Worm (Caenorhabditis elegans) whole organism, L4 larva: Measurements from ENCODE around the gene kel-8.
A peak's percentile ranks its signal among the peaks of the same experiment; 100 is the strongest.

Source experiments
- D1046.2 ChIP-seq: fragments of 200-800 bp; sonication (Bioruptor generic); IDR thresholded peaks from 2 replicates; pipeline ENCODE4 v1.3.6; 2022; ENCODE audit warnings: missing genetic modification characterization, missing compliant biosample characterization
- F10B5.3 ChIP-seq: sonication (generic microtip); optimal IDR thresholded peaks from 2 replicates; lab custom pipeline; 2016; ENCODE audit warnings: mild to moderate bottlenecking, missing genetic modification characterization, missing compliant biosample characterization
- F26F4.8 ChIP-seq: fragments of 200-800 bp; sonication (Bioruptor generic); conservative IDR thresholded peaks from 2 replicates; pipeline ENCODE4 v1.3.6; 2022; ENCODE audit warnings: missing genetic modification characterization, missing compliant biosample characterization
- F37D6.2 ChIP-seq: sonication (generic microtip); optimal IDR thresholded peaks from 2 replicates; lab custom pipeline; 2016; ENCODE audit warnings: mild to moderate bottlenecking, missing genetic modification characterization, missing compliant biosample characterization
- F44E2.7 ChIP-seq: fragments of 200-800 bp; sonication (Bioruptor generic); IDR thresholded peaks from 2 replicates; pipeline ENCODE4 v2.1.2; 2022; ENCODE audit warnings: missing genetic modification characterization, missing compliant biosample characterization
- F49E8.2 ChIP-seq: sonication (generic microtip); optimal IDR thresholded peaks from 2 replicates; lab custom pipeline; 2016; ENCODE audit warnings: missing compliant biosample characterization, mild to moderate bottlenecking, missing genetic modification characterization, borderline replicate concordance
- Y48G9A.11 ChIP-seq: fragments of 200-800 bp; sonication (Bioruptor generic); IDR thresholded peaks from 2 replicates; pipeline ENCODE4 v1.3.6; 2022; ENCODE audit warnings: missing genetic modification reagents, missing genetic modification characterization, missing compliant biosample characterization
- Y5F2A.4 ChIP-seq: fragments of 200-800 bp; sonication (Bioruptor generic); optimal IDR thresholded peaks from 2 replicates; lab custom pipeline; 2018; ENCODE audit warnings: mild to moderate bottlenecking, missing genetic modification characterization, missing compliant biosample characterization
- ZK337.2 ChIP-seq: fragments of 200-800 bp; sonication (Bioruptor generic); IDR thresholded peaks from 2 replicates; pipeline ENCODE4 v1.3.6; 2022; ENCODE audit warnings: missing genetic modification reagents, missing genetic modification characterization, missing compliant biosample characterization
- ZK546.5 ChIP-seq, 2 experiments: sonication (generic microtip); optimal IDR thresholded peaks; 2 replicates each; lab custom pipeline; 2017; ENCODE audit warnings: missing biosample characterization in 2 of 2, missing genetic modification characterization in 2 of 2
- aly-2 ChIP-seq: sonication (generic microtip); optimal IDR thresholded peaks from 2 replicates; lab custom pipeline; 2018; ENCODE audit warnings: missing biosample characterization, missing genetic modification characterization
- arid-1 ChIP-seq: fragments of 200-800 bp; sonication (Bioruptor generic); conservative IDR thresholded peaks from 2 replicates; pipeline ENCODE4 v1.3.6; 2022; ENCODE audit warnings: missing genetic modification reagents, missing genetic modification characterization, missing compliant biosample characterization
- ceh-28 ChIP-seq: fragments of 150-350 bp; optimal IDR thresholded peaks from 2 replicates; lab custom pipeline; 2014; ENCODE audit warnings: missing biosample characterization, missing genetic modification reagents, missing genetic modification characterization
- ceh-44 ChIP-seq: fragments of 200-800 bp; sonication (Bioruptor generic); IDR thresholded peaks from 2 replicates; pipeline ENCODE4 v1.3.6; 2022; ENCODE audit warnings: missing genetic modification reagents, missing genetic modification characterization, missing compliant biosample characterization
- cey-2 ChIP-seq: sonication (generic microtip); optimal IDR thresholded peaks from 3 replicates; lab custom pipeline; 2017; ENCODE audit warnings: missing genetic modification characterization, mild to moderate bottlenecking, missing compliant biosample characterization, antibody characterized with exemption, borderline replicate concordance; ENCODE audit not compliant: insufficient read depth
- daf-16 ChIP-seq, 3 experiments: sonication (generic microtip); optimal IDR thresholded peaks; 2 replicates each; lab custom pipeline; 2016 to 2017; ENCODE audit warnings: missing genetic modification characterization in 3 of 3, missing genetic modification reagents in 3 of 3, mild to moderate bottlenecking in 2 of 3, missing compliant biosample characterization in 2 of 3, missing biosample characterization in 1 of 3, moderate library complexity in 1 of 3
- daf-8 ChIP-seq: fragments of 200-800 bp; sonication (Bioruptor generic); IDR thresholded peaks from 2 replicates; pipeline ENCODE4 v1.3.6; 2022; ENCODE audit warnings: missing genetic modification characterization, missing compliant biosample characterization
- dmd-8 ChIP-seq: fragments of 200-800 bp; sonication (Bioruptor generic); IDR thresholded peaks from 2 replicates; pipeline ENCODE4 v1.3.6; 2022; ENCODE audit warnings: missing genetic modification characterization, missing compliant biosample characterization
- dmd-9 ChIP-seq: fragments of 200-800 bp; sonication (Bioruptor generic); IDR thresholded peaks from 2 replicates; pipeline ENCODE4 v1.3.6; 2022; ENCODE audit warnings: missing genetic modification reagents, missing genetic modification characterization, missing compliant biosample characterization
- dpl-1 ChIP-seq: fragments of 150-350 bp; optimal IDR thresholded peaks from 2 replicates; lab custom pipeline; 2014; ENCODE audit warnings: missing biosample characterization, missing genetic modification reagents, missing genetic modification characterization
- dve-1 ChIP-seq: sonication (generic microtip); optimal IDR thresholded peaks from 2 replicates; lab custom pipeline; 2017; ENCODE audit warnings: antibody characterized with exemption, mild to moderate bottlenecking, missing genetic modification characterization, missing compliant biosample characterization; ENCODE audit not compliant: insufficient read depth
- egl-43 ChIP-seq: fragments of 200-800 bp; sonication (Bioruptor generic); IDR thresholded peaks from 2 replicates; pipeline ENCODE4 v1.3.6; 2022; ENCODE audit warnings: missing genetic modification reagents, missing genetic modification characterization, missing compliant biosample characterization
- fkh-10 ChIP-seq: fragments of 150-350 bp; optimal IDR thresholded peaks from 2 replicates; lab custom pipeline; 2014; ENCODE audit warnings: missing biosample characterization, missing genetic modification reagents, missing genetic modification characterization
- hif-1 ChIP-seq, 2 experiments: sonication (generic microtip); optimal IDR thresholded peaks; 2 replicates each; lab custom pipeline; 2016 to 2017; ENCODE audit warnings: missing compliant biosample characterization in 2 of 2, missing genetic modification characterization in 2 of 2, missing genetic modification reagents in 2 of 2, missing genotype in 2 of 2, mild to moderate bottlenecking in 1 of 2
- hlh-11 ChIP-seq: fragments of 200-800 bp; sonication (Bioruptor generic); optimal IDR thresholded peaks from 2 replicates; lab custom pipeline; 2018; ENCODE audit warnings: mild to moderate bottlenecking, missing genetic modification characterization, missing compliant biosample characterization
- hlh-30 ChIP-seq: sonication (generic microtip); optimal IDR thresholded peaks from 2 replicates; lab custom pipeline; 2017; ENCODE audit warnings: antibody characterized with exemption, mild to moderate bottlenecking, missing genetic modification characterization, missing compliant biosample characterization; ENCODE audit not compliant: insufficient read depth
- lin-13 ChIP-seq: fragments of 150-350 bp; optimal IDR thresholded peaks from 2 replicates; lab custom pipeline; 2014; ENCODE audit warnings: missing biosample characterization, missing genetic modification reagents, missing genetic modification characterization
- lin-15B ChIP-seq: fragments of 150-350 bp; sonication (generic microtip); optimal IDR thresholded peaks from 3 replicates; lab custom pipeline; 2014; ENCODE audit warnings: missing biosample characterization, missing genetic modification characterization
- lir-3 ChIP-seq: sonication (generic microtip); optimal IDR thresholded peaks from 2 replicates; lab custom pipeline; 2016; ENCODE audit warnings: mild to moderate bottlenecking, missing genetic modification characterization, missing compliant biosample characterization
- lsy-2 ChIP-seq, 2 experiments: fragments of 150-350 bp in 1 of 2; sonication (generic microtip) in 1 of 2; optimal IDR thresholded peaks; 2 replicates each; lab custom pipeline; 2014 to 2017; ENCODE audit warnings: missing biosample characterization in 2 of 2, missing genetic modification characterization in 2 of 2
- mdt-29 ChIP-seq: fragments of 200-800 bp; sonication (Bioruptor generic); IDR thresholded peaks from 2 replicates; pipeline ENCODE4 v1.3.6; 2022; ENCODE audit warnings: missing genetic modification reagents, missing genetic modification characterization, missing compliant biosample characterization
- mep-1 ChIP-seq: fragments of 150-350 bp; sonication (generic microtip); optimal IDR thresholded peaks from 3 replicates; lab custom pipeline; 2014; ENCODE audit warnings: missing biosample characterization, missing genetic modification characterization
- mes-2 ChIP-seq: sonication (generic microtip); optimal IDR thresholded peaks from 2 replicates; lab custom pipeline; 2016; ENCODE audit warnings: missing genotype, mild to moderate bottlenecking, missing genetic modification characterization, missing compliant biosample characterization; ENCODE audit not compliant: poor library complexity, severe bottlenecking
- mxl-2 ChIP-seq: fragments of 200-800 bp; sonication (Bioruptor generic); conservative IDR thresholded peaks from 2 replicates; pipeline ENCODE4 v1.3.6; 2022; ENCODE audit warnings: missing genetic modification reagents, missing genetic modification characterization, missing compliant biosample characterization
- nhr-11 ChIP-seq: fragments of 150-350 bp; optimal IDR thresholded peaks from 2 replicates; lab custom pipeline; 2014; ENCODE audit warnings: missing biosample characterization, missing genetic modification characterization
- nhr-237 ChIP-seq: sonication (generic microtip); optimal IDR thresholded peaks from 2 replicates; lab custom pipeline; 2017; ENCODE audit warnings: missing biosample characterization, missing genetic modification characterization
- nhr-28 ChIP-seq: fragments of 150-350 bp; optimal IDR thresholded peaks from 2 replicates; lab custom pipeline; 2014; ENCODE audit warnings: missing biosample characterization, missing genetic modification characterization
- nhr-42 ChIP-seq: fragments of 200-800 bp; sonication (Bioruptor generic); IDR thresholded peaks from 2 replicates; pipeline ENCODE4 v1.3.6; 2022; ENCODE audit warnings: missing genetic modification characterization, missing compliant biosample characterization
- nhr-6 ChIP-seq: fragments of 150-350 bp; optimal IDR thresholded peaks from 2 replicates; lab custom pipeline; 2014; ENCODE audit warnings: missing biosample characterization, missing genetic modification characterization
- pha-4 ChIP-seq, 2 experiments: fragments of 150-350 bp in 1 of 2; fragments of 200-800 bp in 1 of 2; sonication (Bioruptor generic) in 1 of 2; IDR thresholded peaks in 1 of 2; optimal IDR thresholded peaks in 1 of 2; 2 replicates each; pipeline versions ENCODE4 v1.3.6 to Lab custom; 2014 to 2022; ENCODE audit warnings: missing genetic modification characterization in 2 of 2, missing genetic modification reagents in 2 of 2, missing biosample characterization in 1 of 2, missing compliant biosample characterization in 1 of 2
- rbr-2 ChIP-seq: sonication (generic microtip); optimal IDR thresholded peaks from 2 replicates; lab custom pipeline; 2016; ENCODE audit warnings: missing genotype, missing genetic modification characterization, missing compliant biosample characterization
- saeg-2 ChIP-seq: fragments of 200-800 bp; sonication (Bioruptor generic); IDR thresholded peaks from 2 replicates; pipeline ENCODE4 v1.3.6; 2022; ENCODE audit warnings: missing genetic modification reagents, missing genetic modification characterization, missing compliant biosample characterization
- sdz-12 ChIP-seq: fragments of 200-800 bp; sonication (Bioruptor generic); optimal IDR thresholded peaks from 2 replicates; lab custom pipeline; 2018; ENCODE audit warnings: mild to moderate bottlenecking, missing genetic modification characterization, missing compliant biosample characterization
- set-16 ChIP-seq: fragments of 200-800 bp; sonication (Bioruptor generic); IDR thresholded peaks from 2 replicates; pipeline ENCODE4 v1.3.6; 2022; ENCODE audit warnings: missing genetic modification reagents, missing genetic modification characterization, missing compliant biosample characterization
- snpc-1.2 ChIP-seq: fragments of 200-800 bp; sonication (Bioruptor generic); IDR thresholded peaks from 2 replicates; pipeline ENCODE4 v1.3.6; 2022; ENCODE audit warnings: missing genetic modification reagents, missing genetic modification characterization, missing compliant biosample characterization
- unc-130 ChIP-seq: sonication (generic microtip); optimal IDR thresholded peaks from 2 replicates; lab custom pipeline; 2016; ENCODE audit warnings: missing genetic modification reagents, missing genetic modification characterization, missing compliant biosample characterization
- zag-1 ChIP-seq: fragments of 150-350 bp; optimal IDR thresholded peaks from 2 replicates; lab custom pipeline; 2014; ENCODE audit warnings: missing biosample characterization, missing genetic modification characterization
- zfp-2 ChIP-seq: sonication (generic microtip); optimal IDR thresholded peaks from 2 replicates; lab custom pipeline; 2016; ENCODE audit warnings: mild to moderate bottlenecking, missing genetic modification characterization, missing compliant biosample characterization
- zip-2 ChIP-seq: fragments of 150-350 bp; optimal IDR thresholded peaks from 2 replicates; lab custom pipeline; 2014; ENCODE audit warnings: missing biosample characterization, missing genetic modification characterization

kel-8 gene

ce11 chrV:2672603-2673002 is 1.3 kb downstream of the kel-8 start, which contains the start of gene W02G9.3 (continued):
- peak; percentile 22 for TF ChIP-seq nhr-6 (tag; lab: Kevin White, UChicago)
- TF ChIP-seq lir-3 (tag; lab: Kevin White, UChicago): no peak
- peak; percentile 86 for TF ChIP-seq lin-13 (GFP tag; lab: Kevin White, UChicago)
- TF ChIP-seq fkh-10 (GFP tag; lab: Kevin White, UChicago): peak; percentile 75
- TF ChIP-seq snpc-1.2 (GFP tag; lab: Robert Waterston, UW): no peak
- TF ChIP-seq ceh-44 (GFP tag; lab: Robert Waterston, UW): 0 out of 2 replicates have a peak, but pooled peaks have one; percentile 11
- TF ChIP-seq egl-43: no peak
- peak; percentile 40 for TF ChIP-seq unc-130 (GFP tag; lab: Kevin White, UChicago)
- TF ChIP-seq set-16 (GFP tag; lab: Robert Waterston, UW): no peak
- TF ChIP-seq Y48G9A.11 (GFP tag; lab: Robert Waterston, UW): 0 out of 2 replicates have a peak, but pooled peaks have one; percentile 31
- TF ChIP-seq F10B5.3 (tag; lab: Kevin White, UChicago): no peak
- no peak for TF ChIP-seq F44E2.7
- peak; percentile 70 for TF ChIP-seq mep-1
- peak; percentile 41 for TF ChIP-seq hlh-30 (tag; lab: Kevin White, UChicago)
- TF ChIP-seq dpl-1 (GFP tag; lab: Kevin White, UChicago): peak; percentile 80
- TF ChIP-seq daf-8 (GFP tag; lab: Robert Waterston, UW): no peak
- TF ChIP-seq D1046.2: no peak
- TF ChIP-seq arid-1 (GFP tag; lab: Robert Waterston, UW): no peak
- TF ChIP-seq rbr-2 (tag; lab: Kevin White, UChicago): peak; percentile 68
- TF ChIP-seq hif-1 (tag; optimal IDR thresholded peaks at IDR 0.05; lab: Kevin White, UChicago): peak in 1 of 2 experiments; percentile 71
- TF ChIP-seq mes-2: peak; percentile 90
- peak; percentile 83 for TF ChIP-seq dve-1 (tag; lab: Kevin White, UChicago)
- TF ChIP-seq lsy-2 (tag; optimal IDR thresholded peaks at IDR 0.05; lab: Kevin White, UChicago): peak; percentile 10 to 91
- no peak for TF ChIP-seq nhr-237
- no peak for TF ChIP-seq lin-15B (tag; lab: Kevin White, UChicago)
- peak; percentile 3 for TF ChIP-seq hlh-11 (tag; lab: Kevin White, UChicago)
- no peak for TF ChIP-seq aly-2 (tag; lab: Kevin White, UChicago)
- TF ChIP-seq nhr-28: peak; percentile 71
- TF ChIP-seq Y5F2A.4 (GFP tag; lab: Kevin White, UChicago): no peak
- no peak for TF ChIP-seq pha-4 (GFP tag; IDR thresholded peaks at IDR 0.05; lab: Robert Waterston, UW)
- TF ChIP-seq pha-4 (tag; optimal IDR thresholded peaks at IDR 0.05; lab: Kevin White, UChicago): peak; percentile 81
- peak; percentile 24 for TF ChIP-seq F49E8.2 (tag; lab: Kevin White, UChicago)
- TF ChIP-seq dmd-8: no peak

ce11 chrV:2673807-2674206 is 2.6 kb downstream of the kel-8 start:
- TF ChIP-seq F37D6.2 (tag; lab: Kevin White, UChicago): no peak
- TF ChIP-seq pha-4 (GFP tag; IDR thresholded peaks at IDR 0.05; lab: Robert Waterston, UW): peak; percentile 73
- no peak for TF ChIP-seq pha-4 (tag; optimal IDR thresholded peaks at IDR 0.05; lab: Kevin White, UChicago)
- TF ChIP-seq mxl-2 (GFP tag; lab: Robert Waterston, UW): no peak
- TF ChIP-seq dmd-9 (GFP tag; lab: Robert Waterston, UW): no peak
- TF ChIP-seq daf-16 (GFP tag; optimal IDR thresholded peaks at IDR 0.05; lab: Kevin White, UChicago): peak in 1 of 2 experiments; percentile 20
- TF ChIP-seq daf-16 (tag; optimal IDR thresholded peaks at IDR 0.05; lab: Kevin White, UChicago): peak; percentile 85
- peak; percentile 48 for TF ChIP-seq set-16 (GFP tag; lab: Robert Waterston, UW)
- no peak for TF ChIP-seq zfp-2
- no peak for TF ChIP-seq aly-2 (tag; lab: Kevin White, UChicago)
- no peak for TF ChIP-seq ZK546.5 (tag; optimal IDR thresholded peaks at IDR 0.05; lab: Kevin White, UChicago)
- TF ChIP-seq cey-2 (tag; lab: Kevin White, UChicago): no peak
- TF ChIP-seq zip-2 (tag; lab: Kevin White, UChicago): no peak
- TF ChIP-seq arid-1 (GFP tag; lab: Robert Waterston, UW): peak; percentile 55; the same call in 1 of the 2 replicates
- no peak for TF ChIP-seq saeg-2
- 0 out of 2 replicates have a peak, but pooled peaks have one; percentile 27 for TF ChIP-seq F26F4.8 (GFP tag; lab: Robert Waterston, UW)
- no peak for TF ChIP-seq ZK337.2 (GFP tag; lab: Robert Waterston, UW)
- no peak for TF ChIP-seq zag-1
- no peak for TF ChIP-seq sdz-12
- 0 out of 2 replicates have a peak, but pooled peaks have one; percentile 21 for TF ChIP-seq nhr-42
- no peak for TF ChIP-seq nhr-11 (tag; lab: Kevin White, UChicago)
- TF ChIP-seq mdt-29 (GFP tag; lab: Robert Waterston, UW): peak; percentile 34; the same call in 1 of the 2 replicates
- no peak for TF ChIP-seq ceh-28 (tag; lab: Kevin White, UChicago)
